Fruit fly (Drosophila melanogaster) whole organism, wandering third instar larva: ENCODE data around the gene CG13847.
A peak's percentile ranks its signal among the peaks of the same experiment; 100 is the strongest.

Source experiments
- Abd-B ChIP-seq: fragments of >200 bp; optimal IDR thresholded peaks from 2 replicates; lab custom pipeline; 2017; ENCODE audit warnings: missing biosample characterization, missing genetic modification characterization
- CG32264 ChIP-seq: fragments of 200-800 bp; sonication (Bioruptor generic); optimal IDR thresholded peaks from 2 replicates; lab custom pipeline; 2016; ENCODE audit warnings: missing biosample characterization, missing genetic modification characterization
- CG9705 ChIP-seq: fragments of 200-800 bp; sonication (Bioruptor generic); optimal IDR thresholded peaks from 2 replicates; lab custom pipeline; 2018; ENCODE audit warnings: missing biosample characterization, mild to moderate bottlenecking, missing genetic modification characterization
- CrebA ChIP-seq: fragments of 200-800 bp; sonication (Bioruptor generic); optimal IDR thresholded peaks from 2 replicates; lab custom pipeline; 2016; ENCODE audit warnings: missing biosample characterization, mild to moderate bottlenecking, missing genetic modification characterization, borderline replicate concordance
- Dfd ChIP-seq: fragments of >200 bp; optimal IDR thresholded peaks from 2 replicates; lab custom pipeline; 2017; ENCODE audit warnings: missing biosample characterization, missing genetic modification characterization
- Dif ChIP-seq: fragments of 200-275, 200-300 bp; sonication (Bioruptor generic); optimal IDR thresholded peaks from 2 replicates; lab custom pipeline; 2018; ENCODE audit warnings: missing biosample characterization, missing genetic modification characterization; ENCODE audit not compliant: partially characterized antibody
- GATAd ChIP-seq: sonication (Bioruptor generic); optimal IDR thresholded peaks from 2 replicates; lab custom pipeline; 2016; ENCODE audit warnings: missing biosample characterization, missing genetic modification characterization
- HLH106 ChIP-seq: fragments of 200-800 bp; optimal IDR thresholded peaks from 3 replicates; lab custom pipeline; 2019; ENCODE audit warnings: missing biosample characterization, mild to moderate bottlenecking, missing genetic modification characterization, moderate library complexity
- Hnf4 ChIP-seq: fragments of 200-800 bp; sonication (Bioruptor generic); optimal IDR thresholded peaks from 2 replicates; lab custom pipeline; 2016; ENCODE audit warnings: missing biosample characterization, mild to moderate bottlenecking, missing genetic modification characterization
- Hr78 ChIP-seq: fragments of >200 bp; optimal IDR thresholded peaks from 2 replicates; lab custom pipeline; 2017; ENCODE audit warnings: missing biosample characterization, missing genetic modification characterization
- Hr83 ChIP-seq: fragments of 200-300 bp; sonication (Bioruptor generic); optimal IDR thresholded peaks from 2 replicates; lab custom pipeline; 2016; ENCODE audit warnings: missing biosample characterization, mild to moderate bottlenecking, missing genetic modification characterization, moderate library complexity; ENCODE audit not compliant: poor library complexity, severe bottlenecking
- Jra ChIP-seq: sonication (Bioruptor generic); optimal IDR thresholded peaks from 2 replicates; lab custom pipeline; 2016; ENCODE audit warnings: missing biosample characterization, missing genetic modification characterization
- Mio ChIP-seq: sonication (Bioruptor generic); optimal IDR thresholded peaks from 2 replicates; lab custom pipeline; 2016; ENCODE audit warnings: missing biosample characterization, missing genetic modification characterization
- Myc ChIP-seq: fragments of >200 bp; optimal IDR thresholded peaks from 2 replicates; lab custom pipeline; 2017
- N ChIP-seq: fragments of >200 bp; optimal IDR thresholded peaks from 2 replicates; lab custom pipeline; 2018; ENCODE audit warnings: missing biosample characterization, missing external identifiers, missing genetic modification characterization
- OdsH ChIP-seq: fragments of 200-800 bp; sonication (Bioruptor generic); optimal IDR thresholded peaks from 2 replicates; lab custom pipeline; 2016; ENCODE audit warnings: missing biosample characterization, mild to moderate bottlenecking, missing genetic modification characterization
- Rel ChIP-seq, 2 experiments: fragments of 200-800 bp; sonication (Bioruptor generic) in 1 of 2; optimal IDR thresholded peaks; 2 replicates in 1 of 2; 3 replicates in 1 of 2; lab custom pipeline; 2016 to 2019; ENCODE audit warnings: mild to moderate bottlenecking in 2 of 2, missing biosample characterization in 2 of 2, missing genetic modification characterization in 2 of 2, moderate library complexity in 1 of 2
- Sp1 ChIP-seq: fragments of 200-800 bp; sonication (Bioruptor generic); optimal IDR thresholded peaks from 3 replicates; lab custom pipeline; 2019; ENCODE audit warnings: missing biosample characterization, mild to moderate bottlenecking, missing genetic modification characterization, moderate library complexity
- Vsx2 ChIP-seq: fragments of 200-300, 225-300 bp; sonication (Bioruptor generic); optimal IDR thresholded peaks from 2 replicates; lab custom pipeline; 2018; ENCODE audit warnings: missing biosample characterization, missing genetic modification characterization; ENCODE audit not compliant: partially characterized antibody
- br ChIP-seq: fragments of 200-800 bp; sonication (Bioruptor generic); optimal IDR thresholded peaks from 2 replicates; lab custom pipeline; 2016; ENCODE audit warnings: missing biosample characterization, missing genetic modification characterization
- brk ChIP-seq: fragments of 200-800 bp; sonication (Bioruptor generic); optimal IDR thresholded peaks from 2 replicates; lab custom pipeline; 2016; ENCODE audit warnings: missing biosample characterization, mild to moderate bottlenecking, missing genetic modification characterization
- dl ChIP-seq, 2 experiments: fragments of 175-275, 200-275 bp in 1 of 2; fragments of 200-275 bp in 1 of 2; sonication (Bioruptor generic); optimal IDR thresholded peaks; lab custom pipeline; 2018; ENCODE audit warnings: mild to moderate bottlenecking in 2 of 2, missing biosample characterization in 2 of 2, missing genetic modification characterization in 2 of 2, moderate library complexity in 2 of 2; ENCODE audit not compliant: partially characterized antibody in 2 of 2, insufficient read depth in 1 of 2
- dmrt93B ChIP-seq: fragments of 200-800 bp; sonication (Bioruptor generic); optimal IDR thresholded peaks from 2 replicates; lab custom pipeline; 2018; ENCODE audit warnings: missing biosample characterization, mild to moderate bottlenecking, missing genetic modification characterization
- dsf ChIP-seq: sonication (Bioruptor generic); optimal IDR thresholded peaks from 2 replicates; lab custom pipeline; 2016; ENCODE audit warnings: missing biosample characterization, missing genetic modification characterization, borderline replicate concordance
- ey ChIP-seq: fragments of 200-800 bp; sonication (Bioruptor generic); optimal IDR thresholded peaks from 2 replicates; lab custom pipeline; 2016; ENCODE audit warnings: missing biosample characterization, missing genetic modification characterization
- foxo ChIP-seq, 2 experiments: fragments of 200-800 bp; sonication (Bioruptor generic); optimal IDR thresholded peaks; 2 replicates in 1 of 2; 3 replicates in 1 of 2; lab custom pipeline; 2016 to 2017; ENCODE audit warnings: missing biosample characterization in 2 of 2, missing genetic modification characterization in 2 of 2
- fru ChIP-seq: fragments of 200-800 bp; sonication (Bioruptor generic); optimal IDR thresholded peaks from 3 replicates; lab custom pipeline; 2016; ENCODE audit warnings: missing biosample characterization, mild to moderate bottlenecking, missing genetic modification characterization
- h ChIP-seq: fragments of 200-800 bp; sonication (Bioruptor generic); optimal IDR thresholded peaks from 3 replicates; lab custom pipeline; 2016; ENCODE audit warnings: missing biosample characterization, mild to moderate bottlenecking, missing genetic modification characterization
- jim ChIP-seq: fragments of 175-275, 200-325 bp; sonication (Bioruptor generic); optimal IDR thresholded peaks from 2 replicates; lab custom pipeline; 2016; ENCODE audit warnings: missing biosample characterization, mild to moderate bottlenecking, missing genetic modification characterization
- lola ChIP-seq: fragments of >200 bp; optimal IDR thresholded peaks from 2 replicates; lab custom pipeline; 2017; ENCODE audit warnings: missing biosample characterization, missing genetic modification characterization
- pan ChIP-seq: fragments of >200 bp; optimal IDR thresholded peaks from 2 replicates; lab custom pipeline; 2017
- psq ChIP-seq: fragments of 200-800 bp; sonication (Bioruptor generic); optimal IDR thresholded peaks from 3 replicates; lab custom pipeline; 2017; ENCODE audit warnings: missing biosample characterization, mild to moderate bottlenecking, missing genetic modification characterization, moderate library complexity
- rgr ChIP-seq: fragments of 200-800 bp; sonication (Bioruptor generic); optimal IDR thresholded peaks from 3 replicates; lab custom pipeline; 2016; ENCODE audit warnings: missing biosample characterization, mild to moderate bottlenecking, missing genetic modification characterization
- sage ChIP-seq: fragments of 200-800 bp; sonication (Bioruptor generic); optimal IDR thresholded peaks from 2 replicates; lab custom pipeline; 2016; ENCODE audit warnings: missing biosample characterization, mild to moderate bottlenecking, missing genetic modification characterization
- sv ChIP-seq: fragments of 200-800 bp; sonication (Bioruptor generic); optimal IDR thresholded peaks from 3 replicates; lab custom pipeline; 2016; ENCODE audit warnings: missing biosample characterization, missing genetic modification characterization
- tai ChIP-seq: sonication (Bioruptor generic); optimal IDR thresholded peaks from 2 replicates; lab custom pipeline; 2016; ENCODE audit warnings: missing biosample characterization, missing genetic modification characterization
- usp ChIP-seq: fragments of >200 bp; optimal IDR thresholded peaks from 2 replicates; lab custom pipeline; 2017; ENCODE audit warnings: missing biosample characterization, missing genetic modification characterization
- woc ChIP-seq: sonication (Bioruptor generic); optimal IDR thresholded peaks from 2 replicates; lab custom pipeline; 2016; ENCODE audit warnings: missing biosample characterization, mild to moderate bottlenecking, missing genetic modification characterization

CG13847 gene

dm6 chr3R:22436050-22436449 lies at the start of gene CG13847:
CG13847 (minus strand) TSS chr3R:22436150.
- no peak for TF ChIP-seq GATAd (GFP tag; lab: Kevin White, UChicago)
- no peak for TF ChIP-seq psq
- no peak for TF ChIP-seq Vsx2 (GFP tag; lab: Kevin White, UChicago)
- no peak for TF ChIP-seq CG9705
- no peak for TF ChIP-seq dmrt93B
- TF ChIP-seq lola: no peak
- no peak for TF ChIP-seq jim (GFP tag; lab: Kevin White, UChicago)
- TF ChIP-seq foxo (GFP tag; optimal IDR thresholded peaks at IDR 0.05; lab: Kevin White, UChicago): no peak
- no peak for TF ChIP-seq Dif (GFP tag; lab: Kevin White, UChicago)
- TF ChIP-seq rgr (GFP tag; lab: Kevin White, UChicago): no peak
- TF ChIP-seq Hr83 (GFP tag; lab: Kevin White, UChicago): no peak
- no peak for TF ChIP-seq ey (GFP tag; lab: Kevin White, UChicago)

DNA sequence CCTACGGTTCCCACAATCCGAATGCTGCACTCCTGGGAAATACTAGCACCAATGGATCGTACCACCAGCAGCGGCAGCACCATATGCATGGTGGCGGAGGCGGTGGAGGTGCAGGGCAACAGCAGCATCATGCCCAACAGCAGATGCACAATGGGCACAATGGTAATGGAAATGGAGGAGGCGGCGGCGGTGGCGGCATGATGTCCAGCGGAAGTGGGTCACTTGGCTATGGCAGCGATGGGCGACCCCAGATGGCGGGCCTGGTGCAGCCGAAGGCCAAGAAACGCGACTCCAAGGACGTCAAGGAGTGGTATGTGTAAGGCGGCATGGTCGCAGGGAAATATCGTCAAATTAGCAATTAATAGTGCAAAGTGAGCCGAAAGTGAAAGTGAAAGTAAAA lies 47.6 kb upstream of the CG13847 start:
- TF ChIP-seq HLH106 (tag; lab: Kevin White, UChicago): no peak
- TF ChIP-seq N (GFP tag; lab: Kevin White, UChicago): no peak
- TF ChIP-seq Jra (GFP tag; lab: Kevin White, UChicago): no peak
- no peak for TF ChIP-seq Hnf4 (GFP tag; lab: Kevin White, UChicago)
- no peak for TF ChIP-seq lola

DNA sequence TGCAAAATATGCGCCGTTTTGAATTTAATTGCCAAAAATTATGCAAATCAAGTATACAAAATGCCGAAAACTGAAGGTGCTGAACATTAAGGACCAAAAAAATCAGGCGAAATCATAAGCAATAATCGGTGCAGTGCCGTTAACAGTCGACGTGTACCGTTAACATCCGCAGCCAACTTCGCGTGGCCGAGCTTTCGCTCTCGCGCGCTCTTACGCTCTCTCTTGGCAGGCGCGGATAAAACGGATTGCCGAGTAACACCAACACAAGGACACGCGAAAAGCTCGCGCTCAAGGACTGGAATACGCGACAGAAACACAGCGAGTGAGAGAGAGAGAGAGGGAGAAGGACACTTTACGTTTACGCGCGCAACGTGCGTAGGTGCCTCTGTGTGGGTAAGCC lies 34.1 kb upstream of the CG13847 start:
- TF ChIP-seq brk (GFP tag; lab: Kevin White, UChicago) (no peak), tai (no peak), GATAd (GFP tag; lab: Kevin White, UChicago) (no peak), CG32264 (GFP tag; lab: Kevin White, UChicago) (no peak), HLH106 (tag; lab: Kevin White, UChicago) (no peak), ey (GFP tag; lab: Kevin White, UChicago) (no peak), psq (no peak)

dm6 chr3R:22468829-22469487 lies 33.0 kb upstream of the CG13847 start:
- TF ChIP-seq foxo (GFP tag; optimal IDR thresholded peaks at IDR 0.05; lab: Kevin White, UChicago) (peak in 1 of 2 experiments; percentile 74), lola (no peak), tai (no peak), Rel (GFP tag; optimal IDR thresholded peaks at IDR 0.05; lab: Kevin White, UChicago) (no peak), Rel (tag; optimal IDR thresholded peaks at IDR 0.05; lab: Kevin White, UChicago) (no peak), woc (GFP tag; lab: Kevin White, UChicago) (peak; percentile 21), Jra (GFP tag; lab: Kevin White, UChicago) (no peak), OdsH (peak; percentile 43), usp (GFP tag; lab: Kevin White, UChicago) (no peak), N (GFP tag; lab: Kevin White, UChicago) (no peak), Myc (lab: Kevin White, UChicago) (no peak), ey (GFP tag; lab: Kevin White, UChicago) (peak; percentile 78), h (GFP tag; lab: Kevin White, UChicago) (peak; percentile 74), Vsx2 (GFP tag; lab: Kevin White, UChicago) (no peak), GATAd (GFP tag; lab: Kevin White, UChicago) (no peak), dl (GFP tag; optimal IDR thresholded peaks at IDR 0.05; lab: Kevin White, UChicago; ENCODE audit: insufficient read depth in 1 of 2, partially characterized antibody in 2 of 2) (no peak), dsf (GFP tag; lab: Kevin White, UChicago) (no peak), dmrt93B (no peak), sage (no peak), Hnf4 (GFP tag; lab: Kevin White, UChicago) (no peak), rgr (GFP tag; lab: Kevin White, UChicago) (peak; percentile 59), Hr83 (GFP tag; lab: Kevin White, UChicago) (no peak), br (GFP tag; lab: Kevin White, UChicago) (peak; percentile 74), CG9705 (no peak), sv (GFP tag; lab: Kevin White, UChicago) (peak; percentile 69), HLH106 (tag; lab: Kevin White, UChicago) (peak; percentile 67), psq (no peak), CrebA (GFP tag; lab: Kevin White, UChicago) (no peak), Dfd (GFP tag; lab: Kevin White, UChicago) (no peak), pan (lab: Kevin White, UChicago) (no peak), Hr78 (no peak), fru (GFP tag; lab: Kevin White, UChicago) (peak; percentile 79), Sp1 (GFP tag; lab: Kevin White, UChicago) (peak; percentile 57), Mio (GFP tag; lab: Kevin White, UChicago) (no peak), CG32264 (GFP tag; lab: Kevin White, UChicago) (peak; percentile 6), jim (GFP tag; lab: Kevin White, UChicago) (no peak), brk (GFP tag; lab: Kevin White, UChicago) (no peak), Dif (GFP tag; lab: Kevin White, UChicago) (no peak), Abd-B (GFP tag; lab: Kevin White, UChicago) (no peak)
